Fruit fly (Drosophila melanogaster) whole organism, embryonic: ENCODE measurements around the gene Spn28B.

Experiments
- Adf1 ChIP-seq: fragments of 200-800 bp; sonication (Bioruptor generic); IDR thresholded peaks from 2 replicates; pipeline ENCODE4 v1.3.6; 2022; ENCODE audit warnings: missing biosample characterization, missing genetic modification characterization
- Asciz ChIP-seq: fragments of 200-800 bp; sonication (Bioruptor generic); optimal IDR thresholded peaks from 2 replicates; lab custom pipeline; 2017; ENCODE audit warnings: missing biosample characterization, mild to moderate bottlenecking, missing genetic modification characterization, missing genetic modification reagents
- CG1024 ChIP-seq: fragments of 200-800 bp; sonication (Bioruptor generic); IDR thresholded peaks from 2 replicates; pipeline ENCODE4 v1.3.6; 2022; ENCODE audit warnings: missing biosample characterization, missing genetic modification characterization
- CG10979 ChIP-seq: fragments of 200-800 bp; sonication (Bioruptor generic); optimal IDR thresholded peaks from 2 replicates; lab custom pipeline; 2018; ENCODE audit warnings: missing biosample characterization, mild to moderate bottlenecking, missing genetic modification characterization, moderate library complexity
- CG12155 ChIP-seq: fragments of 200-800 bp; sonication (Bioruptor generic); optimal IDR thresholded peaks from 3 replicates; lab custom pipeline; 2016; ENCODE audit warnings: missing biosample characterization, missing genetic modification characterization
- CG13624 ChIP-seq: fragments of 200-800 bp; sonication (Bioruptor generic); optimal IDR thresholded peaks from 2 replicates; lab custom pipeline; 2016; ENCODE audit warnings: missing biosample characterization, missing genetic modification characterization
- CG1529 ChIP-seq: fragments of 200-800 bp; sonication (Bioruptor generic); optimal IDR thresholded peaks from 3 replicates; lab custom pipeline; 2018; ENCODE audit warnings: missing biosample characterization, missing genetic modification characterization
- CG2889 ChIP-seq: fragments of 200-800 bp; sonication (Bioruptor generic); IDR thresholded peaks from 3 replicates; pipeline ENCODE4 v1.3.6; 2022; ENCODE audit warnings: missing biosample characterization, missing genetic modification characterization
- CG33213 ChIP-seq: fragments of 200-800 bp; sonication (Bioruptor generic); optimal IDR thresholded peaks from 3 replicates; lab custom pipeline; 2016; ENCODE audit warnings: missing biosample characterization, missing genetic modification characterization
- CG4617 ChIP-seq: fragments of 200-800 bp; sonication (Bioruptor generic); optimal IDR thresholded peaks from 3 replicates; lab custom pipeline; 2016; ENCODE audit warnings: missing biosample characterization, missing genetic modification characterization, borderline replicate concordance
- CG4707 ChIP-seq: fragments of 200-800 bp; sonication (Bioruptor generic); optimal IDR thresholded peaks from 2 replicates; lab custom pipeline; 2018; ENCODE audit warnings: missing biosample characterization, mild to moderate bottlenecking, missing genetic modification characterization, moderate library complexity
- CG4820 ChIP-seq: fragments of 200-800 bp; sonication (Bioruptor generic); optimal IDR thresholded peaks from 3 replicates; lab custom pipeline; 2016; ENCODE audit warnings: missing biosample characterization, missing genetic modification characterization
- CG6765 ChIP-seq: fragments of 200-800 bp; sonication (Bioruptor generic); optimal IDR thresholded peaks from 3 replicates; lab custom pipeline; 2017; ENCODE audit warnings: missing biosample characterization, mild to moderate bottlenecking, missing genetic modification characterization
- CG7357 ChIP-seq: fragments of 200-800 bp; sonication (Bioruptor generic); IDR thresholded peaks from 3 replicates; pipeline ENCODE4 v1.3.6; 2022; ENCODE audit warnings: missing biosample characterization, missing genetic modification characterization
- CG8359 ChIP-seq: fragments of 200-800 bp; sonication (Bioruptor generic); optimal IDR thresholded peaks from 2 replicates; lab custom pipeline; 2017; ENCODE audit warnings: missing biosample characterization, mild to moderate bottlenecking, missing genetic modification characterization, borderline replicate concordance
- CG8924 ChIP-seq: fragments of 200-800 bp; optimal IDR thresholded peaks from 3 replicates; lab custom pipeline; 2019; ENCODE audit warnings: missing biosample characterization, mild to moderate bottlenecking, missing genetic modification characterization, moderate library complexity
- CHES-1-like ChIP-seq: fragments of 200-800 bp; sonication (Bioruptor generic); optimal IDR thresholded peaks from 2 replicates; lab custom pipeline; 2016; ENCODE audit warnings: missing biosample characterization, missing genetic modification characterization
- D19A ChIP-seq: fragments of 200-800 bp; optimal IDR thresholded peaks from 3 replicates; lab custom pipeline; 2019; ENCODE audit warnings: missing biosample characterization, mild to moderate bottlenecking, missing genetic modification characterization, moderate library complexity
- Dip2 ChIP-seq: fragments of 200-800 bp; sonication (Bioruptor generic); IDR thresholded peaks from 2 replicates; pipeline ENCODE4 v1.3.6; 2022; ENCODE audit warnings: missing biosample characterization, missing genetic modification characterization
- Dip3 ChIP-seq: fragments of 200-800 bp; sonication (Bioruptor generic); optimal IDR thresholded peaks from 3 replicates; lab custom pipeline; 2016; ENCODE audit warnings: missing biosample characterization, missing genetic modification characterization
- Doc2 ChIP-seq: fragments of 200-800 bp; sonication (Bioruptor generic); IDR thresholded peaks from 2 replicates; pipeline ENCODE4 v1.3.6; 2022; ENCODE audit warnings: missing biosample characterization, missing genetic modification characterization
- Dp ChIP-seq: fragments of 200-800 bp; sonication (Bioruptor generic); optimal IDR thresholded peaks from 2 replicates; lab custom pipeline; 2018; ENCODE audit warnings: missing biosample characterization, mild to moderate bottlenecking, missing genetic modification characterization, moderate library complexity
- HmgZ ChIP-seq: fragments of 200-800 bp; sonication (Bioruptor generic); optimal IDR thresholded peaks from 2 replicates; lab custom pipeline; 2018; ENCODE audit warnings: missing biosample characterization, mild to moderate bottlenecking, missing genetic modification characterization
- Hmx ChIP-seq: fragments of 200-800 bp; sonication (Bioruptor generic); optimal IDR thresholded peaks from 2 replicates; lab custom pipeline; 2016; ENCODE audit warnings: missing biosample characterization, missing genetic modification characterization
- Hr78 ChIP-seq, 2 experiments: fragments of 200-800 bp in 1 of 2; fragments of >200 bp in 1 of 2; sonication (Bioruptor generic) in 1 of 2; optimal IDR thresholded peaks; 2 replicates each; lab custom pipeline; 2017 to 2019; ENCODE audit warnings: missing biosample characterization in 2 of 2, missing genetic modification characterization in 2 of 2, mild to moderate bottlenecking in 1 of 2, moderate library complexity in 1 of 2
- MBD-R2 ChIP-seq: fragments of 200-800 bp; sonication (Bioruptor generic); IDR thresholded peaks from 2 replicates; pipeline ENCODE4 v1.3.6; 2022; ENCODE audit warnings: missing biosample characterization, missing genetic modification characterization
- Max ChIP-seq: fragments of 200-800 bp; sonication (Bioruptor generic); optimal IDR thresholded peaks from 2 replicates; lab custom pipeline; 2016; ENCODE audit warnings: missing biosample characterization, mild to moderate bottlenecking, missing genetic modification characterization
- Med ChIP-seq: fragments of 200-800 bp; sonication (Bioruptor generic); peaks from one replicate; lab custom pipeline; 2016; ENCODE audit warnings: missing biosample characterization, missing genetic modification characterization, mild to moderate bottlenecking, inconsistent platforms, moderate library complexity
- NfI ChIP-seq: fragments of 200-800 bp; sonication (Bioruptor generic); optimal IDR thresholded peaks from 3 replicates; lab custom pipeline; 2018; ENCODE audit warnings: missing biosample characterization, mild to moderate bottlenecking, missing genetic modification characterization, moderate library complexity
- Ptx1 ChIP-seq: fragments of 200-800 bp; sonication (Bioruptor generic); IDR thresholded peaks from 2 replicates; pipeline ENCODE4 v1.3.6; 2022; ENCODE audit warnings: missing biosample characterization, missing genetic modification characterization
- Side ChIP-seq: fragments of 200-800 bp; sonication (Bioruptor generic); optimal IDR thresholded peaks from 2 replicates; lab custom pipeline; 2016; ENCODE audit warnings: missing biosample characterization, missing genetic modification characterization
- Sin3A ChIP-seq: fragments of >200 bp; optimal IDR thresholded peaks from 2 replicates; lab custom pipeline; 2018
- ap ChIP-seq: fragments of 200-800 bp; sonication (Bioruptor generic); IDR thresholded peaks from 2 replicates; pipeline ENCODE4 v1.3.6; 2022; ENCODE audit warnings: missing biosample characterization, missing genetic modification characterization
- ato ChIP-seq: fragments of 200-800 bp; sonication (Bioruptor generic); IDR thresholded peaks from 2 replicates; pipeline ENCODE4 v1.3.6; 2022; ENCODE audit warnings: missing biosample characterization, missing genetic modification characterization; ENCODE audit not compliant: partially characterized antibody
- bsh ChIP-seq, 2 experiments: fragments of 200-800 bp; sonication (Bioruptor generic); optimal IDR thresholded peaks; 2 replicates each; lab custom pipeline; 2017 to 2018; ENCODE audit warnings: mild to moderate bottlenecking in 2 of 2, missing biosample characterization in 2 of 2, missing genetic modification characterization in 2 of 2, moderate library complexity in 1 of 2
- cas ChIP-seq: fragments of 200-800 bp; sonication (Bioruptor generic); IDR thresholded peaks from 2 replicates; pipeline ENCODE4 v1.3.6; 2022; ENCODE audit warnings: missing biosample characterization, missing genetic modification characterization
- croc ChIP-seq: fragments of 200-800 bp; sonication (Bioruptor generic); conservative IDR thresholded peaks from 3 replicates; pipeline ENCODE4 v1.3.6; 2022; ENCODE audit warnings: missing biosample characterization, missing genetic modification characterization
- dati ChIP-seq: fragments of 200-800 bp; sonication (Bioruptor generic); IDR thresholded peaks from 2 replicates; pipeline ENCODE4 v1.3.6; 2022; ENCODE audit warnings: missing biosample characterization, missing genetic modification characterization
- gro ChIP-seq: fragments of 200-800 bp; sonication (Bioruptor generic); optimal IDR thresholded peaks from 2 replicates; lab custom pipeline; 2016; ENCODE audit warnings: missing biosample characterization, missing genetic modification characterization
- kah ChIP-seq: fragments of 200-800 bp; sonication (Bioruptor generic); optimal IDR thresholded peaks from 2 replicates; lab custom pipeline; 2018; ENCODE audit warnings: missing biosample characterization, mild to moderate bottlenecking, missing genetic modification characterization
- ken ChIP-seq: fragments of 200-800 bp; sonication (Bioruptor generic); IDR thresholded peaks from 3 replicates; pipeline ENCODE4 v1.3.6; 2022; ENCODE audit warnings: missing biosample characterization, missing genetic modification characterization
- lmd ChIP-seq: fragments of 200-800 bp; sonication (Bioruptor generic); IDR thresholded peaks from 2 replicates; pipeline ENCODE4 v1.3.6; 2022; ENCODE audit warnings: missing biosample characterization, missing genetic modification characterization
- maf-S ChIP-seq: fragments of 200-800 bp; sonication (Bioruptor generic); optimal IDR thresholded peaks from 2 replicates; lab custom pipeline; 2016; ENCODE audit warnings: missing biosample characterization, missing genetic modification characterization
- nmo ChIP-seq: fragments of 200-800 bp; sonication (Bioruptor generic); optimal IDR thresholded peaks from 2 replicates; lab custom pipeline; 2018; ENCODE audit warnings: missing biosample characterization, mild to moderate bottlenecking, missing genetic modification characterization, moderate library complexity
- otp ChIP-seq: fragments of 200-800 bp; sonication (Bioruptor generic); IDR thresholded peaks from 3 replicates; pipeline ENCODE4, ENCODE4 v1.3.6; 2022; ENCODE audit warnings: missing biosample characterization, missing genetic modification characterization
- pan ChIP-seq, 4 experiments: fragments of >200 bp in 3 of 4; fragments of 200-800 bp in 1 of 4; sonication (Bioruptor generic) in 1 of 4; optimal IDR thresholded peaks in 3 of 4; IDR thresholded peaks in 1 of 4; 2 replicates each; pipeline versions ENCODE4 v1.3.6 to Lab custom; 2017 to 2022; ENCODE audit warnings: missing biosample characterization in 2 of 4, missing genetic modification characterization in 2 of 4, mixed read lengths in 1 of 4
- slbo ChIP-seq: fragments of 200-800 bp; sonication (Bioruptor generic); IDR thresholded peaks from 2 replicates; pipeline ENCODE4 v1.3.6; 2022; ENCODE audit warnings: missing biosample characterization, missing genetic modification characterization
- sr ChIP-seq: fragments of 200-800 bp; sonication (Bioruptor generic); IDR thresholded peaks from 3 replicates; pipeline ENCODE4 v1.3.6; 2022; ENCODE audit warnings: missing biosample characterization, missing genetic modification characterization
- trh ChIP-seq: fragments of 200-800 bp; sonication (Bioruptor generic); optimal IDR thresholded peaks from 2 replicates; lab custom pipeline; 2016; ENCODE audit warnings: missing biosample characterization, missing genetic modification characterization
- unpg ChIP-seq: fragments of 200-800 bp; sonication (Bioruptor generic); optimal IDR thresholded peaks from 3 replicates; lab custom pipeline; 2018; ENCODE audit warnings: missing biosample characterization, mild to moderate bottlenecking, missing genetic modification characterization, moderate library complexity
- wek ChIP-seq: fragments of 200-800 bp; sonication (Bioruptor generic); optimal IDR thresholded peaks from 3 replicates; lab custom pipeline; 2018; ENCODE audit warnings: missing biosample characterization, mild to moderate bottlenecking, missing genetic modification characterization, moderate library complexity

Spn28B gene

DNA sequence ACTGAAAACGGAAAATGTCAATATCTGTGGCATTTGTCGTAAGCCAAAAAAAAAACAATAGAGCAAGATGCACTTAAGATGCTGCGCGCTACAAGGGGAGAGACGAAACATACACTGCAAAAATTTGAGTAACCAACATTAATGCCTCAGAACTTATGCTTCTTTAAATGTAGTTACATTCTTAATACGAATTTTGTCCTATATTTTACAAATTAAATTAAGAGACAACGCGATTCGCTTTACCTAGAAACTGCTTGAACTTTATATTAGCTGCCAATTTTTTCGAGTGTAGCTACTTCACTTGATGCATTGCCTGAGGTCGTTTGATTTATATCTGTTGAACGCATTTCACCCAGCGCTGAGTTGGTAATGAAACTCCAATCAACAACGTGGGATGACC lies 15.1 kb downstream of the Spn28B start (continued):
- TF ChIP-seq ato (GFP tag; lab: Robert Waterston, UW) (no peak), ap (GFP tag; lab: Robert Waterston, UW) (peak; percentile 88), CG2889 (GFP tag; lab: Robert Waterston, UW) (no peak), HmgZ (tag; lab: Kevin White, UChicago) (peak; percentile 10), NfI (peak; percentile 52), bsh (GFP tag; optimal IDR thresholded peaks at IDR 0.05; lab: Kevin White, UChicago) (peak in 1 of 2 experiments; percentile 93), CG4617 (peak; percentile 24), CG1529 (peak; percentile 89), Adf1 (GFP tag; lab: Robert Waterston, UW) (no peak), D19A (tag; lab: Kevin White, UChicago) (peak; percentile 76), Hmx (GFP tag; lab: Kevin White, UChicago) (peak; percentile 10), CG7357 (0 out of 3 replicates have a peak, but pooled peaks have one; percentile 60), CG8359 (GFP tag; lab: Kevin White, UChicago) (peak; percentile 85), Dip2 (no peak), nmo (GFP tag; lab: Kevin White, UChicago) (peak; percentile 94), slbo (GFP tag; lab: Robert Waterston, UW) (no peak), Dp (GFP tag; lab: Kevin White, UChicago) (no peak), CG4707 (GFP tag; lab: Kevin White, UChicago) (peak; percentile 58), CHES-1-like (GFP tag; lab: Kevin White, UChicago) (peak; percentile 25), otp (GFP tag; lab: Robert Waterston, UW) (peak; percentile 94), dati (GFP tag; lab: Robert Waterston, UW) (peak; percentile 66), Doc2 (GFP tag; lab: Robert Waterston, UW) (no peak), CG13624 (GFP tag; lab: Kevin White, UChicago) (peak; percentile 56), maf-S (GFP tag; lab: Kevin White, UChicago) (peak; percentile 61), Sin3A (lab: Kevin White, UChicago) (no peak), CG8924 (tag; lab: Kevin White, UChicago) (peak; percentile 84), CG33213 (GFP tag; lab: Kevin White, UChicago) (peak; percentile 70), MBD-R2 (GFP tag; lab: Robert Waterston, UW) (peak; percentile 9; the same call in 1 of the 2 replicates), pan (optimal IDR thresholded peaks at IDR 0.05; lab: Kevin White, UChicago) (no peak), pan (GFP tag; optimal IDR thresholded peaks at IDR 0.05 in 1 of 2, IDR thresholded peaks at IDR 0.05 in 1 of 2) (peak in 1 of 2 experiments; percentile 79), kah (GFP tag; lab: Kevin White, UChicago) (peak; percentile 70), Asciz (GFP tag; lab: Kevin White, UChicago) (peak; percentile 87), Hr78 (GFP tag; optimal IDR thresholded peaks at IDR 0.05; lab: Kevin White, UChicago) (peak in 1 of 2 experiments; percentile 86), Dip3 (GFP tag; lab: Kevin White, UChicago) (peak; percentile 38), wek (GFP tag; lab: Kevin White, UChicago) (peak; percentile 39), lmd (GFP tag; lab: Robert Waterston, UW) (peak; percentile 81), CG10979 (tag; lab: Kevin White, UChicago) (peak; percentile 95), ken (GFP tag; lab: Robert Waterston, UW) (peak; percentile 88), sr (GFP tag; lab: Robert Waterston, UW) (peak; percentile 46; the same call in 1 of the 3 replicates), CG4820 (GFP tag; lab: Kevin White, UChicago) (peak; percentile 94), Max (peak; percentile 81), gro (GFP tag; lab: Kevin White, UChicago) (no peak), trh (GFP tag; lab: Kevin White, UChicago) (peak; percentile 72), unpg (GFP tag; lab: Kevin White, UChicago) (peak; percentile 92), croc (GFP tag; lab: Robert Waterston, UW) (peak; percentile 87), CG12155 (GFP tag; lab: Kevin White, UChicago) (peak; percentile 60), Ptx1 (GFP tag; lab: Robert Waterston, UW) (peak; percentile 80), Med (peak; percentile 92), cas (GFP tag; lab: Robert Waterston, UW) (no peak), CG1024 (GFP tag; lab: Robert Waterston, UW) (peak; percentile 87), CG6765 (GFP tag; lab: Kevin White, UChicago) (no peak), Side (GFP tag; lab: Kevin White, UChicago) (peak; percentile 83)
